Fruit fly (Drosophila melanogaster): ENCODE measurements around the gene CG16717.

CG16717 gene

dm6 chr3L:9705591-9705990 is 26.6 kb downstream of the CG16717 start:
- TF ChIP-seq CG8478 (optimal IDR thresholded peaks at IDR 0.05) (no peak), CTCF (optimal IDR thresholded peaks at IDR 0.05) (no peak)

- TF ChIP-seq CG8478 (optimal IDR thresholded peaks at IDR 0.05) (no peak), CTCF (optimal IDR thresholded peaks at IDR 0.05) (no peak)
These were observed 29.8 kb downstream of the CG16717 start for dm6 chr3L:9708797-9709196.

dm6 chr3L:9711203-9711602 is 32.2 kb downstream of the CG16717 start:
- no peak for TF ChIP-seq CG8478 (optimal IDR thresholded peaks at IDR 0.05)
- no peak for TF ChIP-seq CTCF (optimal IDR thresholded peaks at IDR 0.05)

- TF ChIP-seq CG8478 (optimal IDR thresholded peaks at IDR 0.05): no peak
- no peak for TF ChIP-seq CTCF (optimal IDR thresholded peaks at IDR 0.05)
These were observed 33.2 kb downstream of the CG16717 start for dm6 chr3L:9712066-9712789.

dm6 chr3L:9713383-9713827 is 34.4 kb downstream of the CG16717 start, which contains the start of gene SH3PX1:
SH3PX1 (minus strand) TSS chr3L:9713827.
- TF ChIP-seq CG8478 (optimal IDR thresholded peaks at IDR 0.05): no peak
- no peak for TF ChIP-seq CTCF (optimal IDR thresholded peaks at IDR 0.05)

- TF ChIP-seq CG8478 (optimal IDR thresholded peaks at IDR 0.05) (no peak), CTCF (optimal IDR thresholded peaks at IDR 0.05) (no peak)
These were observed 35.0 kb downstream of the CG16717 start, which contains the start of gene vsg for dm6 chr3L:9713828-9714536. vsg (plus strand) TSS chr3L:9714324.

- TF ChIP-seq CG8478 (optimal IDR thresholded peaks at IDR 0.05): no peak
These were observed 35.6 kb downstream of the CG16717 start for dm6 chr3L:9714537-9715144.

dm6 chr3L:9716595-9716994 is 37.6 kb downstream of the CG16717 start:
- no peak for TF ChIP-seq CG8478 (optimal IDR thresholded peaks at IDR 0.05)

- TF ChIP-seq CG8478 (optimal IDR thresholded peaks at IDR 0.05): no peak
- TF ChIP-seq CTCF (optimal IDR thresholded peaks at IDR 0.05): no peak
These were observed 38.1 kb downstream of the CG16717 start for dm6 chr3L:9717101-9717500.

- TF ChIP-seq CG8478 (optimal IDR thresholded peaks at IDR 0.05) (no peak), CTCF (optimal IDR thresholded peaks at IDR 0.05) (no peak)
These were observed 38.8 kb downstream of the CG16717 start for dm6 chr3L:9717839-9718238.

dm6 chr3L:9718929-9719328 is 39.9 kb downstream of the CG16717 start, which contains the start of the genes CG18178 and CG14174:
CG18178 (minus strand) TSS chr3L:9719144.
CG14174 (plus strand) TSS chr3L:9719328.
- TF ChIP-seq CG8478 (optimal IDR thresholded peaks at IDR 0.05): no peak
- TF ChIP-seq CTCF (optimal IDR thresholded peaks at IDR 0.05): no peak

dm6 chr3L:9720102-9720501 is 41.1 kb downstream of the CG16717 start:
- TF ChIP-seq CTCF (optimal IDR thresholded peaks at IDR 0.05): no peak
- TF ChIP-seq CG8478 (optimal IDR thresholded peaks at IDR 0.05): no peak

dm6 chr3L:9723108-9723507 is 44.1 kb downstream of the CG16717 start, which contains the start of the genes nbs and defl:
nbs (minus strand) TSS chr3L:9723194.
defl (plus strand) TSS chr3L:9723423.
- TF ChIP-seq CG8478 (optimal IDR thresholded peaks at IDR 0.05): no peak
- TF ChIP-seq CTCF (optimal IDR thresholded peaks at IDR 0.05): no peak

dm6 chr3L:9726707-9727106 is 47.7 kb downstream of the CG16717 start, which contains the start of gene Naa60:
Naa60 (plus strand) TSS chr3L:9726895.
- TF ChIP-seq CTCF (optimal IDR thresholded peaks at IDR 0.05): peak in 1 of 2 experiments; percentile 29
- TF ChIP-seq CG8478 (optimal IDR thresholded peaks at IDR 0.05): no peak

- TF ChIP-seq CG8478 (optimal IDR thresholded peaks at IDR 0.05) (no peak), CTCF (optimal IDR thresholded peaks at IDR 0.05) (peak in 1 of 2 experiments; percentile 25)
These were observed 50.9 kb downstream of the CG16717 start, which contains the start of gene ATPsynB for dm6 chr3L:9729795-9730421. ATPsynB (plus strand) TSS chr3L:9729999.

All from S2 (cell line).